Worm (Caenorhabditis elegans) whole organism, late embryonic: ENCODE results near the gene nstp-6.

ENCODE experiments used
- K02D7.2 ChIP-seq: sonication (generic microtip); optimal IDR thresholded peaks from 2 replicates; lab custom pipeline; 2017; ENCODE audit warnings: mild to moderate bottlenecking, missing genetic modification characterization, missing compliant biosample characterization
- T23F11.4 ChIP-seq: fragments of 200-800 bp; sonication (Bioruptor generic); optimal IDR thresholded peaks from 2 replicates; lab custom pipeline; 2018; ENCODE audit warnings: mild to moderate bottlenecking, missing genetic modification characterization, missing compliant biosample characterization
- Y22D7AL.16 ChIP-seq: sonication (generic microtip); optimal IDR thresholded peaks from 2 replicates; lab custom pipeline; 2016; ENCODE audit warnings: missing genetic modification characterization, missing compliant biosample characterization
- ceh-18 ChIP-seq: sonication (generic microtip); optimal IDR thresholded peaks from 2 replicates; lab custom pipeline; 2016; ENCODE audit warnings: missing genetic modification characterization, missing compliant biosample characterization
- ceh-19 ChIP-seq: fragments of 200-800 bp; sonication (Bioruptor generic); optimal IDR thresholded peaks from 2 replicates; lab custom pipeline; 2018; ENCODE audit warnings: mild to moderate bottlenecking, missing genetic modification characterization, missing compliant biosample characterization
- ceh-2 ChIP-seq: sonication (generic microtip); optimal IDR thresholded peaks from 2 replicates; lab custom pipeline; 2016; ENCODE audit warnings: missing genotype, missing genetic modification characterization, missing compliant biosample characterization
- ceh-22 ChIP-seq: sonication (generic microtip); optimal IDR thresholded peaks from 2 replicates; lab custom pipeline; 2017; ENCODE audit warnings: missing biosample characterization, missing genetic modification characterization
- ceh-24 ChIP-seq: sonication (generic microtip); optimal IDR thresholded peaks from 2 replicates; lab custom pipeline; 2016; ENCODE audit warnings: mild to moderate bottlenecking, missing genetic modification characterization, missing compliant biosample characterization
- ceh-30 ChIP-seq: fragments of 150-350 bp; optimal IDR thresholded peaks from 2 replicates; lab custom pipeline; 2014; ENCODE audit warnings: missing biosample characterization, missing genetic modification characterization
- ceh-45 ChIP-seq: fragments of 200-800 bp; sonication (Bioruptor generic); IDR thresholded peaks from 2 replicates; pipeline ENCODE4 v1.3.6; 2022; ENCODE audit warnings: missing genetic modification reagents, missing genetic modification characterization, missing compliant biosample characterization
- ceh-48 ChIP-seq: sonication (generic microtip); optimal IDR thresholded peaks from 2 replicates; lab custom pipeline; 2016; ENCODE audit warnings: missing genetic modification characterization, inconsistent platforms, missing compliant biosample characterization
- dmd-4 ChIP-seq: sonication (generic microtip); optimal IDR thresholded peaks from 2 replicates; lab custom pipeline; 2016; ENCODE audit warnings: borderline replicate concordance, missing genetic modification characterization, missing compliant biosample characterization
- elt-2 ChIP-seq: sonication (generic microtip); optimal IDR thresholded peaks from 2 replicates; lab custom pipeline; 2016; ENCODE audit warnings: missing genetic modification reagents, missing genetic modification characterization, missing compliant biosample characterization
- eyg-1 ChIP-seq: sonication (generic microtip); optimal IDR thresholded peaks from 2 replicates; lab custom pipeline; 2016; ENCODE audit warnings: missing genotype, missing genetic modification characterization, missing compliant biosample characterization
- fkh-10 ChIP-seq: fragments of 150-350 bp; optimal IDR thresholded peaks from 2 replicates; lab custom pipeline; 2014; ENCODE audit warnings: missing biosample characterization, missing genetic modification reagents, missing genetic modification characterization
- fkh-6 ChIP-seq: sonication (generic microtip); optimal IDR thresholded peaks from 2 replicates; lab custom pipeline; 2016; ENCODE audit warnings: missing genetic modification characterization, missing compliant biosample characterization
- gmeb-2 ChIP-seq: sonication (generic microtip); optimal IDR thresholded peaks from 2 replicates; lab custom pipeline; 2016; ENCODE audit warnings: missing genetic modification characterization, inconsistent platforms, missing compliant biosample characterization
- hlh-13 ChIP-seq: fragments of 200-800 bp; sonication (Bioruptor generic); optimal IDR thresholded peaks from 2 replicates; lab custom pipeline; 2018; ENCODE audit warnings: mild to moderate bottlenecking, missing genetic modification characterization, missing compliant biosample characterization
- hlh-15 ChIP-seq: sonication (generic microtip); optimal IDR thresholded peaks from 2 replicates; lab custom pipeline; 2016; ENCODE audit warnings: missing genetic modification characterization, missing compliant biosample characterization
- lin-11 ChIP-seq: fragments of 200-800 bp; sonication (Bioruptor generic); optimal IDR thresholded peaks from 2 replicates; lab custom pipeline; 2018; ENCODE audit warnings: mild to moderate bottlenecking, missing genetic modification characterization, missing compliant biosample characterization
- mec-3 ChIP-seq: sonication (generic microtip); optimal IDR thresholded peaks from 2 replicates; lab custom pipeline; 2016; ENCODE audit warnings: borderline replicate concordance, missing genetic modification characterization, missing compliant biosample characterization
- nfya-1 ChIP-seq: sonication (generic microtip); optimal IDR thresholded peaks from 2 replicates; lab custom pipeline; 2017; ENCODE audit warnings: missing genetic modification characterization, mild to moderate bottlenecking, missing compliant biosample characterization, antibody characterized with exemption, moderate library complexity
- nhr-11 ChIP-seq: fragments of 150-350 bp; optimal IDR thresholded peaks from 2 replicates; lab custom pipeline; 2014; ENCODE audit warnings: missing biosample characterization, missing genetic modification characterization
- nhr-232 ChIP-seq: sonication (generic microtip); optimal IDR thresholded peaks from 2 replicates; lab custom pipeline; 2016; ENCODE audit warnings: missing genetic modification characterization, missing compliant biosample characterization
- pax-1 ChIP-seq: fragments of 150-350 bp; optimal IDR thresholded peaks from 2 replicates; lab custom pipeline; 2014; ENCODE audit warnings: missing biosample characterization, missing genetic modification characterization
- pha-2 ChIP-seq: sonication (generic microtip); optimal IDR thresholded peaks from 2 replicates; lab custom pipeline; 2017; ENCODE audit warnings: mild to moderate bottlenecking, missing genetic modification characterization, missing compliant biosample characterization
- pha-4 ChIP-seq: fragments of 150-350 bp; optimal IDR thresholded peaks from 2 replicates; lab custom pipeline; 2018; ENCODE audit warnings: missing biosample characterization, missing genetic modification reagents, missing genetic modification characterization
- pqm-1 ChIP-seq: sonication (generic microtip); optimal IDR thresholded peaks from 2 replicates; lab custom pipeline; 2016; ENCODE audit warnings: missing genetic modification characterization, missing compliant biosample characterization
- ref-2 ChIP-seq: sonication (generic microtip); optimal IDR thresholded peaks from 2 replicates; lab custom pipeline; 2016; ENCODE audit warnings: missing genetic modification characterization, missing compliant biosample characterization
- rnt-1 ChIP-seq: sonication (generic microtip); optimal IDR thresholded peaks from 2 replicates; lab custom pipeline; 2016; ENCODE audit warnings: missing genetic modification characterization, missing compliant biosample characterization
- sdc-2 ChIP-seq: sonication (generic microtip); optimal IDR thresholded peaks from 2 replicates; lab custom pipeline; 2016; ENCODE audit warnings: missing genotype, missing genetic modification characterization, missing compliant biosample characterization
- sox-2 ChIP-seq: fragments of 200-800 bp; sonication (Bioruptor generic); IDR thresholded peaks from 2 replicates; pipeline ENCODE4 v1.3.6; 2022; ENCODE audit warnings: missing genetic modification reagents, missing genetic modification characterization, missing compliant biosample characterization
- sox-4 ChIP-seq: sonication (generic microtip); optimal IDR thresholded peaks from 2 replicates; lab custom pipeline; 2017; ENCODE audit warnings: mild to moderate bottlenecking, missing genetic modification characterization, inconsistent platforms, missing compliant biosample characterization
- tbx-2 ChIP-seq: sonication (generic microtip); optimal IDR thresholded peaks from 2 replicates; lab custom pipeline; 2016; ENCODE audit warnings: missing genetic modification characterization, missing compliant biosample characterization
- unc-55 ChIP-seq: sonication (generic microtip); optimal IDR thresholded peaks from 2 replicates; lab custom pipeline; 2017; ENCODE audit warnings: missing biosample characterization, missing genetic modification reagents, missing genetic modification characterization
- unc-86 ChIP-seq: sonication (generic microtip); optimal IDR thresholded peaks from 2 replicates; lab custom pipeline; 2016; ENCODE audit warnings: missing genetic modification characterization, missing compliant biosample characterization
- zip-5 ChIP-seq: sonication (generic microtip); optimal IDR thresholded peaks from 2 replicates; lab custom pipeline; 2016; ENCODE audit warnings: missing genetic modification characterization, missing compliant biosample characterization
- ztf-16 ChIP-seq: sonication (generic microtip); optimal IDR thresholded peaks from 2 replicates; lab custom pipeline; 2017; ENCODE audit warnings: missing genetic modification characterization, missing compliant biosample characterization

The nstp-6 gene

DNA sequence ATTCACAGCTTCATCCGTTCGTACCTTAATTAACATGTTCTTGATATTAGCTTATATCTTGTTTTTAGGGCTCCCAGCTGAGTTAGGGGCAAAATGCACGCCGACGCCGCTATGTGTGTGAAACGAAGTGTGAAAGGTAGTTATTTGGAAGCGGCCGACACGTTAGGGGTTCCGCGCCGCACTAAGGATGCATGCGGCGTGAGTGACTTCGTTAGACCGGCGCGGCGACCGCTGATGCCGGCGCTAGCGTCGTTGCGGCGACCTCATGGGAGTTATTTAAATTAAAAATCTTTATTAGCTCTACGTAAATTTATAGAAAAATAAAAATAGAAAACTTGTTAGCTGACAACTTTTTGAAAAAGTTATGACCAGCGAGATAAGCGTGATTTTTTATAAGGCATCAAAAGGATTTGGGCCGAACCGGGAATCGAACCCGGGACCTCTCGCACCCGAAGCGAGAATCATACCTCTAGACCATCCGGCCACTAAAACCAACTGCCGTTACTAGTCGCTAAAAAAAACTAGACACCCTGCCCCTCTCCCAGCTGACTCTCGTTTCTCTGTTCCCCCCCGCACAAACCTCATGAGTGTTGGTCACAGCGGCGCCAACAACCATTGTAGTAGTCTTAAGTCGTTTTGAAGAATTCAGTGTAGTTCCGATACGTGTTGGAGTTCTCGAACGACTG, 4.5 kb upstream of the nstp-6 start (continued):
- TF ChIP-seq ztf-16 (tag; lab: Kevin White, UChicago) (peak; percentile 38), pha-4 (tag; lab: Kevin White, UChicago) (no peak), ref-2 (no peak), ceh-22 (tag; lab: Kevin White, UChicago) (no peak), ceh-19 (GFP tag; lab: Kevin White, UChicago) (no peak), fkh-10 (no peak), ceh-45 (GFP tag; lab: Robert Waterston, UW) (0 out of 2 replicates have a peak, but pooled peaks have one; percentile 32), sdc-2 (tag; lab: Kevin White, UChicago) (peak; percentile 13), unc-55 (no peak), ceh-18 (tag; lab: Kevin White, UChicago) (peak; percentile 37), nfya-1 (tag; lab: Kevin White, UChicago) (no peak), sox-4 (tag; lab: Kevin White, UChicago) (peak; percentile 56), T23F11.4 (GFP tag; lab: Kevin White, UChicago) (peak; percentile 37), ceh-48 (tag; lab: Kevin White, UChicago) (peak; percentile 40), lin-11 (tag; lab: Kevin White, UChicago) (peak; percentile 46), pax-1 (tag; lab: Kevin White, UChicago) (no peak), hlh-13 (GFP tag; lab: Kevin White, UChicago) (peak; percentile 4)

DNA sequence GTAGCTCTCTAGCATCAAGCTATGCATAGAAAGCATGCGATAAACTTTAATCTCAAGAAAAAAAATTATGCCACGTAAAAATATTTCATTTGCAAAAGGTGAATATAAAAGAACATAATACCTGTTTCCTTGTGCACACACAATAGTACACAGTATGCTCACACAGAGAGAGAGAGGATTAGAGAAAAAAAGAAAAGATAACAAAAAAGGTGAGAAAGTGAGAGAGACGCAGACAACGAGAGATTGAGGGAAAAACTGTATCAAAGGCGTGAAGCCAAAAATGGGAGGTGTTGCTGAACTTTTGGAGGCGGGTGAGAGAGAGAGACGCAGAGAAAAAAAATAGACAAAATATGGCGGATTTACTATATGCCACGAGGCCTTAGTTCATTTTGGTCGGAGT, 915 bp upstream of the nstp-6 start:
- TF ChIP-seq pha-2 (tag; lab: Kevin White, UChicago): no peak
- peak; percentile 38 for TF ChIP-seq elt-2 (tag; lab: Kevin White, UChicago)
- peak; percentile 6 for TF ChIP-seq pqm-1
- peak; percentile 26 for TF ChIP-seq tbx-2
- no peak for TF ChIP-seq nfya-1 (tag; lab: Kevin White, UChicago)

DNA sequence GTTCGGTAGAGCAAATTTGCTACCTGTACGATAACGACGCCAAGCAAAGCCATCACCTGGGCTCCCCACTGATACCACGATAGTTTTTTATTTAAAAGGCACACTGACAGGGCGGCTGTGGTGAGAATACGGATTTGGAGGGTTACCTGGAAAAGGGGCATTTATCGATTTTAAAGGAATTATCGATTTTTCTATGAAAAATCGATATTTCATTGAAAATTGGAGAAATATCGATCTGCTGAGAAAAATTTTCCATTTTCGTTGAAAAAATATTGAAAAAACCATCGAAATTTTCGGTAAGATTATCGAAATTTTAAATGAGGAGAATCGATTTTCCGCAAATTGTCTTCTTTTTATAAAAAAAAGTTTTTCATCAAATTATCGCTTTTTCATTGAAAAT, 2.3 kb downstream of the nstp-6 start:
- TF ChIP-seq ref-2 (no peak), nhr-232 (tag; lab: Kevin White, UChicago) (no peak), nhr-11 (no peak), Y22D7AL.16 (tag; lab: Kevin White, UChicago) (no peak), mec-3 (tag; lab: Kevin White, UChicago) (no peak)

DNA sequence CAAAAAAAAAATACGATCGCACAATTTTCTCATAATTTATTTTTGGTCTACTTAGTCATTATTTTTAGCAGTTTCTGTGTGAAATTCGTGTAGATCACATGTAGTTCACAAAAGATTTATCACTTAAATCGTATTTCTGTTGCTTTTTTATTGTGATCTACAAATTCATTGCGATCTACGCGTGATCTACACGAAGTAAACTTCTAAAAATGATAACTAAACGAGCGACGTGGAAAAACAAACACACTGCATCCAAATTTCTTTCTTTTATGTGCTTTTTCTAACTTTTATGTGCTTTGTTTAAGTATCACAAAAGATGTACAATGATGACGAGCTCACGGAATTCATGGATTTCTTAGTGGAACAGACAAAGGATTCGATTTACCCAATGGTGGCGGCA, 7.5 kb downstream of the nstp-6 start, which contains the start of gene B0212.3:
Gene B0212.3, plus strand, starts transcription at position 301 of the 400 bp plus-strand sequence.
- TF ChIP-seq sox-2 (GFP tag; lab: Robert Waterston, UW) (no peak), fkh-6 (tag; lab: Kevin White, UChicago) (no peak)

DNA sequence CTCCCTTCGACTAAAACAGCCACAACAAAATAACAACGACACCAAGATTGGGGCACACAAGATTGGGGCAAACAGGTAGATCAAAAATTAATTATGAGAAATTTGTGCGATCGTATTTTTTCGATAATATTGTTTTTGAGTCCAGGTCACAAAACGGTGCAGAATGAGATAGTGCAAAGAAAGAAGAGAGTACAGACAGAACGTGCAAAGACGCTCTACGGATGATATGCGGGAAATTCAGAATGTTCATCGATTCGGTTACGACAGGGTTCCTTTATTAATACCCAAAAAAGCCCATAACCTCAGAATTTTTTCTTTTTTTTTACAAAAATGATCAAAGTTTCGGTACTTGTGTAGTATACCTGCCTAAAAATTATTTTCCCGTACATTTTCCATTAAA, 8.1 kb downstream of the nstp-6 start:
- TF ChIP-seq ref-2: no peak
- TF ChIP-seq mec-3 (tag; lab: Kevin White, UChicago): no peak
- TF ChIP-seq rnt-1: no peak
- no peak for TF ChIP-seq sdc-2 (tag; lab: Kevin White, UChicago)
- TF ChIP-seq hlh-13 (GFP tag; lab: Kevin White, UChicago): no peak
- TF ChIP-seq hlh-15: no peak
- no peak for TF ChIP-seq lin-11 (tag; lab: Kevin White, UChicago)
- TF ChIP-seq ceh-22 (tag; lab: Kevin White, UChicago): no peak
- TF ChIP-seq unc-86 (tag; lab: Kevin White, UChicago): no peak
- no peak for TF ChIP-seq gmeb-2 (tag; lab: Kevin White, UChicago)
- no peak for TF ChIP-seq fkh-6 (tag; lab: Kevin White, UChicago)
- TF ChIP-seq zip-5: no peak
- TF ChIP-seq K02D7.2 (tag; lab: Kevin White, UChicago): no peak
- no peak for TF ChIP-seq ceh-2 (tag; lab: Kevin White, UChicago)
- no peak for TF ChIP-seq ceh-30 (tag; lab: Kevin White, UChicago)
- no peak for TF ChIP-seq ceh-24 (tag; lab: Kevin White, UChicago)
- TF ChIP-seq dmd-4 (tag; lab: Kevin White, UChicago): no peak
- no peak for TF ChIP-seq sox-2 (GFP tag; lab: Robert Waterston, UW)
- TF ChIP-seq eyg-1 (tag; lab: Kevin White, UChicago): no peak
- TF ChIP-seq, all 69 proteins: peak for 0
